Fruit fly (Drosophila melanogaster): Measurements from ENCODE around the gene CG7024.

Gene CG7024

dm6 chrX:4707237-4708066 lies 2.3 kb downstream of the CG7024 start, which contains the start of gene Proc-R (continued):
- no peak for TF ChIP-seq Bdp1 (GFP tag; optimal IDR thresholded peaks at IDR 0.05)
- peak; percentile 20 for TF ChIP-seq pita (GFP tag; optimal IDR thresholded peaks at IDR 0.05)
- peak; percentile 35 for TF ChIP-seq Deaf1 (tag; optimal IDR thresholded peaks at IDR 0.05)
- no peak for TF ChIP-seq sima (GFP tag; optimal IDR thresholded peaks at IDR 0.05)
- no peak for TF ChIP-seq CG10654 (GFP tag; optimal IDR thresholded peaks at IDR 0.05)
- peak; percentile 38 for TF ChIP-seq CG8290 (GFP tag; optimal IDR thresholded peaks at IDR 0.05)
- TF ChIP-seq CG8290 (tag; optimal IDR thresholded peaks at IDR 0.05), result no peak
- no peak for TF ChIP-seq CG12236 (GFP tag; optimal IDR thresholded peaks at IDR 0.05)
- TF ChIP-seq cwo (GFP tag; optimal IDR thresholded peaks at IDR 0.05), result no peak
- TF ChIP-seq ERR (GFP tag; optimal IDR thresholded peaks at IDR 0.05), result no peak
- TF ChIP-seq Sry-δ (GFP tag; optimal IDR thresholded peaks at IDR 0.05), result no peak
- TF ChIP-seq Gsc (GFP tag; IDR thresholded peaks at IDR 0.05), result no peak
- no peak for TF ChIP-seq ATbp (GFP tag; optimal IDR thresholded peaks at IDR 0.05)
- peak; percentile 62 for TF ChIP-seq pfk (GFP tag; optimal IDR thresholded peaks at IDR 0.05)
- TF ChIP-seq CG9215 (GFP tag; IDR thresholded peaks at IDR 0.05), result no peak
- no peak for TF ChIP-seq CG17186 (GFP tag; optimal IDR thresholded peaks at IDR 0.05)
- no peak for TF ChIP-seq CG14050 (GFP tag; IDR thresholded peaks at IDR 0.05)
- TF ChIP-seq knrl (GFP tag; IDR thresholded peaks at IDR 0.05; ENCODE audit: partially characterized antibody), result no peak
- TF ChIP-seq hbn (GFP tag; IDR thresholded peaks at IDR 0.05; ENCODE audit: partially characterized antibody), result no peak
- no peak for TF ChIP-seq otp (GFP tag; IDR thresholded peaks at IDR 0.05)
- no peak for TF ChIP-seq CG9609 (GFP tag; optimal IDR thresholded peaks at IDR 0.05)
- TF ChIP-seq CG10979 (tag; optimal IDR thresholded peaks at IDR 0.05), result no peak
- no peak for TF ChIP-seq CG2678 (tag; optimal IDR thresholded peaks at IDR 0.05)
- no peak for TF ChIP-seq Six4 (GFP tag; optimal IDR thresholded peaks at IDR 0.05)
- no peak for TF ChIP-seq CG4854 (GFP tag; optimal IDR thresholded peaks at IDR 0.05)
- TF ChIP-seq unc-4 (GFP tag; IDR thresholded peaks at IDR 0.05; ENCODE audit: partially characterized antibody), result no peak
- TF ChIP-seq Dip2 (GFP tag; IDR thresholded peaks at IDR 0.05), result no peak
- TF ChIP-seq seq (GFP tag; IDR thresholded peaks at IDR 0.05), result no peak
- peak; percentile 90 for TF ChIP-seq CTCF (GFP tag; optimal IDR thresholded peaks at IDR 0.05)
- peak; percentile 12 for TF ChIP-seq CG12769 (tag; optimal IDR thresholded peaks at IDR 0.05)
- 0 out of 3 replicates have a peak, but pooled peaks have one; percentile 10 for TF ChIP-seq sr (GFP tag; IDR thresholded peaks at IDR 0.05)
- no peak for TF ChIP-seq CG7786 (GFP tag; optimal IDR thresholded peaks at IDR 0.05)
- no peak for TF ChIP-seq fru (optimal IDR thresholded peaks at IDR 0.05)
- TF ChIP-seq scrt (GFP tag; optimal IDR thresholded peaks at IDR 0.05), result peak; percentile 84
- TF ChIP-seq dysf (GFP tag; IDR thresholded peaks at IDR 0.05), result no peak
- no peak for TF ChIP-seq CG18599 (GFP tag; optimal IDR thresholded peaks at IDR 0.05)
- TF ChIP-seq CG1832 (GFP tag; optimal IDR thresholded peaks at IDR 0.05), result peak; percentile 31
- no peak for TF ChIP-seq Mrtf (GFP tag; IDR thresholded peaks at IDR 0.05)
- no peak for TF ChIP-seq grau (tag; optimal IDR thresholded peaks at IDR 0.05)
- peak; percentile 42; the same call in 1 of the 2 replicates for TF ChIP-seq crol (GFP tag; IDR thresholded peaks at IDR 0.05)
- no peak for TF ChIP-seq Hr3 (GFP tag; optimal IDR thresholded peaks at IDR 0.05)
- TF ChIP-seq Vsx1 (GFP tag; optimal IDR thresholded peaks at IDR 0.05), result no peak
- peak; percentile 10 for TF ChIP-seq pzg (GFP tag; optimal IDR thresholded peaks at IDR 0.05)
- TF ChIP-seq CG2120 (GFP tag; optimal IDR thresholded peaks at IDR 0.05), result no peak
- no peak for TF ChIP-seq Hsf (GFP tag; optimal IDR thresholded peaks at IDR 0.05)
- TF ChIP-seq CG10274 (GFP tag; optimal IDR thresholded peaks at IDR 0.05), result no peak
- TF ChIP-seq Doc3 (GFP tag; IDR thresholded peaks at IDR 0.05; ENCODE audit: partially characterized antibody), result no peak
- TF ChIP-seq BtbVII (GFP tag; optimal IDR thresholded peaks at IDR 0.05), result no peak
- peak; percentile 24 for TF ChIP-seq sug (tag; optimal IDR thresholded peaks at IDR 0.05)
- TF ChIP-seq Scr (GFP tag; IDR thresholded peaks at IDR 0.05; ENCODE audit: partially characterized antibody), result no peak
- peak; percentile 36; the same call in 1 of the 2 replicates for TF ChIP-seq vvl (GFP tag; IDR thresholded peaks at IDR 0.05)

All from whole organism, embryonic.